Worm (Caenorhabditis elegans) whole organism, midembryonic: ENCODE data around the gene F57C2.5.
A peak's percentile ranks its signal among the peaks of the same experiment; 100 is the strongest.

Experiments used
- T22C8.4 ChIP-seq: fragments of 200-800 bp; sonication (Bioruptor generic); IDR thresholded peaks from 2 replicates; pipeline ENCODE4 v1.3.6; 2022; ENCODE audit warnings: missing genetic modification characterization, missing compliant biosample characterization
- ref-1 ChIP-seq: fragments of 200-800 bp; sonication (Bioruptor generic); conservative IDR thresholded peaks from 2 replicates; pipeline ENCODE4 v1.3.6; 2022; ENCODE audit warnings: missing genetic modification reagents, missing genetic modification characterization, missing compliant biosample characterization
- tab-1 ChIP-seq: fragments of 200-800 bp; sonication (Bioruptor generic); IDR thresholded peaks from 2 replicates; pipeline ENCODE4 v1.3.6; 2022; ENCODE audit warnings: missing genetic modification characterization, missing compliant biosample characterization
- ztf-23 ChIP-seq: fragments of 200-800 bp; sonication (Bioruptor generic); IDR thresholded peaks from 2 replicates; pipeline ENCODE4 v1.3.6; 2022; ENCODE audit warnings: missing genetic modification reagents, missing genetic modification characterization, missing compliant biosample characterization
- ztf-29 ChIP-seq: fragments of 200-800 bp; sonication (Bioruptor generic); IDR thresholded peaks from 2 replicates; pipeline ENCODE4 v1.3.6; 2022; ENCODE audit warnings: missing genetic modification reagents, missing genetic modification characterization, missing compliant biosample characterization

DNA sequence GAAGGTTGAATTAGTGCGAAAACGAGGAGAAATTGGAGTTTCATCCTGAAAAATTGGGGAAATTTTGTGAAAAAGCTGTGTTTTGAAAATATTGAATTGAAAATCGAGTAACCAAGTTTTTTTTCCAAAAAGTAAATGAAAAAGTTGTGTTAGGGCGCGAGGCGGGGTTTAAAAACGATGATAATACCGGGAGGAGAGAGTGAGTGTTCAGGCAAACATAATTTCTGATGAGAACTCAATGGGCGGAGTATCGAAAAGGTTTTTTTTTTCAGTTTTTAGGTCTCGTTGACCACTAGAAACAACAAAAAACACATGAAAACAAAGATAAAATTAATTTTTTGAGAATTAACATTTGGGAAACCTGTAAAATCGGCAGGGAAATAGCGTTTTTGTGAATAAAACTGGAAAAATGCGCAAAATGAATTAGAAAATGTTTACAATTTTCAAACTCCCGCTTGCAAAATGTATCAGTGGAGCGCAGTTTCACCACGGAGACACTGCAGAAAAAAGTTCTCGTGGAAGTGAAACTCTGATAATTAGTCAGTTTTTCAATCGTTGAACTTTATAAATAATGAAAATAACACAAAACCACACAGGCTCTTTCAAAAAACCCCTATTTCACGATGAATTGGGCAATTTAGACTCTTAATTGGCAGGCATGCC, 48.3 kb downstream of the F57C2.5 start, which contains the start of gene C13B4.1:
- TF ChIP-seq ztf-29 (GFP tag; lab: Robert Waterston, UW) (no peak), ref-1 (no peak), T22C8.4 (GFP tag; lab: Robert Waterston, UW) (no peak), ztf-23 (GFP tag; lab: Robert Waterston, UW) (0 out of 2 replicates have a peak, but pooled peaks have one; percentile 9), tab-1 (no peak)
